Worm (Caenorhabditis elegans): ENCODE measurements around the gene F09F7.6.

DNA sequence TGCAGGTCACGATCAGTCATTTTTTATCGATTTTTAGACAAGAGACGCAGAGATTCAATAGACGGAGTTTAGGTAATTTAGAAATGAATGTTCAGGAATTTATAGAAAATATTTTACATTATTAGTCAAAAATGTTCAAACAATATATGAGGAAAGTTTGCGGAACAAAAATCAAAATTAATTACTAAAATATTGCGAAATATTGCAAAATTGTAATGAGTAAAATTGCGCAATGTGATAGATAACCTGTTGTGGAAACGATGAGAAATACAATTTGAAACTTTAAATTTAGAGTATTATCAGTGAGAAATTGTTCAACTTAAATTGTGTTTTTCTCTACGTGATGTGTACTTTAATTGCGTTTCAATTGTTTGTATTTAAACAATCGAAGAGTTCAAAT lies 29.1 kb upstream of the F09F7.6 start, which contains the start of gene F56D2.5:
- TF ChIP-seq nhr-76 (tag; optimal IDR thresholded peaks at IDR 0.05) (no peak), unc-62 (GFP tag; optimal IDR thresholded peaks at IDR 0.05) (no peak), nhr-28 (tag; optimal IDR thresholded peaks at IDR 0.05) (no peak), pha-4 (tag; optimal IDR thresholded peaks at IDR 0.05) (no peak), elt-3 (tag; optimal IDR thresholded peaks at IDR 0.05) (no peak)
